Worm (Caenorhabditis elegans) whole organism, L1 larva: Measurements from ENCODE around the gene C55B6.7.

Experiments used
- C16A3.4 ChIP-seq: fragments of 150-350 bp; optimal IDR thresholded peaks from 2 replicates; lab custom pipeline; 2014; ENCODE audit warnings: missing biosample characterization, missing genetic modification characterization
- C34B4.2 ChIP-seq: sonication (generic microtip); optimal IDR thresholded peaks from 2 replicates; lab custom pipeline; 2017; ENCODE audit warnings: mild to moderate bottlenecking, missing genetic modification characterization, missing compliant biosample characterization
- alr-1 ChIP-seq: fragments of 200-800 bp; sonication (Bioruptor generic); optimal IDR thresholded peaks from 2 replicates; lab custom pipeline; 2018; ENCODE audit warnings: borderline replicate concordance, mild to moderate bottlenecking, missing genetic modification characterization, missing compliant biosample characterization
- aly-2 ChIP-seq: fragments of 150-350 bp; optimal IDR thresholded peaks from 2 replicates; lab custom pipeline; 2014; ENCODE audit warnings: missing biosample characterization, missing genetic modification characterization
- blmp-1 ChIP-seq: fragments of 150-350 bp; optimal IDR thresholded peaks from 2 replicates; lab custom pipeline; 2014; ENCODE audit warnings: missing biosample characterization, missing genetic modification characterization
- ceh-63 ChIP-seq: fragments of 200-800 bp; sonication (Bioruptor generic); optimal IDR thresholded peaks from 2 replicates; lab custom pipeline; 2018; ENCODE audit warnings: mild to moderate bottlenecking, missing genetic modification characterization, missing compliant biosample characterization
- ceh-8 ChIP-seq: fragments of 200-800 bp; sonication (Bioruptor generic); optimal IDR thresholded peaks from 2 replicates; lab custom pipeline; 2018; ENCODE audit warnings: mild to moderate bottlenecking, missing genetic modification characterization, moderate library complexity, missing compliant biosample characterization
- ceh-88 ChIP-seq: fragments of 200-800 bp; sonication (Bioruptor generic); IDR thresholded peaks from 2 replicates; pipeline ENCODE4 v1.3.6; 2022; ENCODE audit warnings: missing genetic modification characterization, missing compliant biosample characterization
- dpl-1 ChIP-seq, 3 experiments: fragments of 150-350 bp in 2 of 3; sonication (generic microtip) in 1 of 3; optimal IDR thresholded peaks; 2 replicates each; lab custom pipeline; 2014 to 2017; ENCODE audit warnings: missing biosample characterization in 3 of 3, missing genetic modification characterization in 3 of 3, missing genetic modification reagents in 3 of 3
- dsc-1 ChIP-seq: sonication (generic microtip); optimal IDR thresholded peaks from 2 replicates; lab custom pipeline; 2016; ENCODE audit warnings: mild to moderate bottlenecking, missing genetic modification characterization, missing compliant biosample characterization
- efl-1 ChIP-seq, 4 experiments: fragments of 150-350 bp; optimal IDR thresholded peaks in 3 of 4; peaks in 1 of 4; 1 replicate in 1 of 4; 2 replicates in 3 of 4; lab custom pipeline; 2014; ENCODE audit warnings: missing biosample characterization in 2 of 4, missing genetic modification characterization in 2 of 4, missing genetic modification reagents in 2 of 4
- efl-3 ChIP-seq: fragments of 200-800 bp; sonication (Bioruptor generic); optimal IDR thresholded peaks from 2 replicates; lab custom pipeline; 2018; ENCODE audit warnings: mild to moderate bottlenecking, missing genetic modification characterization, missing compliant biosample characterization
- egl-27 ChIP-seq, 2 experiments: fragments of 150-350 bp in 1 of 2; sonication (generic microtip); optimal IDR thresholded peaks; 3 replicates each; lab custom pipeline; 2017 to 2018; ENCODE audit warnings: missing biosample characterization in 2 of 2, missing genetic modification characterization in 2 of 2, missing genetic modification reagents in 2 of 2
- elt-3 ChIP-seq, 6 experiments: fragments of 150-350 bp in 1 of 6; sonication (generic microtip); optimal IDR thresholded peaks; 2 replicates each; lab custom pipeline; 2017 to 2018; ENCODE audit warnings: missing biosample characterization in 6 of 6, missing genetic modification characterization in 6 of 6, inconsistent platforms in 1 of 6
- ets-5 ChIP-seq: fragments of 200-800 bp; sonication (Bioruptor generic); IDR thresholded peaks from 2 replicates; pipeline ENCODE4 v1.3.6; 2022; ENCODE audit warnings: missing genetic modification characterization, missing compliant biosample characterization
- fkh-10 ChIP-seq: sonication (generic microtip); optimal IDR thresholded peaks from 2 replicates; lab custom pipeline; 2017; ENCODE audit warnings: missing biosample characterization, missing genetic modification reagents, missing genetic modification characterization
- fkh-4 ChIP-seq: sonication (generic microtip); optimal IDR thresholded peaks from 2 replicates; lab custom pipeline; 2016; ENCODE audit warnings: missing compliant biosample characterization, missing genetic modification characterization, borderline replicate concordance
- fos-1 ChIP-seq: fragments of 150-350 bp; optimal IDR thresholded peaks from 2 replicates; lab custom pipeline; 2014; ENCODE audit warnings: missing biosample characterization, missing genetic modification characterization
- grh-1 ChIP-seq: fragments of 200-800 bp; sonication (Bioruptor generic); IDR thresholded peaks from 2 replicates; pipeline ENCODE4 v1.3.6; 2022; ENCODE audit warnings: missing genetic modification reagents, missing genetic modification characterization, missing compliant biosample characterization
- hlh-17 ChIP-seq: fragments of 200-800 bp; sonication (Bioruptor generic); optimal IDR thresholded peaks from 2 replicates; lab custom pipeline; 2018; ENCODE audit warnings: missing genetic modification characterization, mild to moderate bottlenecking, missing compliant biosample characterization, moderate library complexity, borderline replicate concordance
- hlh-4 ChIP-seq: sonication (generic microtip); optimal IDR thresholded peaks from 2 replicates; lab custom pipeline; 2016; ENCODE audit warnings: mild to moderate bottlenecking, missing genetic modification characterization, missing compliant biosample characterization
- hpl-2 ChIP-seq: fragments of 150-350 bp; optimal IDR thresholded peaks from 2 replicates; lab custom pipeline; 2014; ENCODE audit warnings: missing biosample characterization, missing genetic modification reagents, missing genetic modification characterization
- jun-1 ChIP-seq: fragments of 150-350 bp; optimal IDR thresholded peaks from 2 replicates; lab custom pipeline; 2014; ENCODE audit warnings: missing biosample characterization, missing genetic modification reagents, missing genetic modification characterization
- lin-14 ChIP-seq: fragments of 200-800 bp; sonication (Bioruptor generic); optimal IDR thresholded peaks from 2 replicates; lab custom pipeline; 2018; ENCODE audit warnings: mild to moderate bottlenecking, missing genetic modification characterization, moderate library complexity, missing compliant biosample characterization
- lin-35 ChIP-seq, 2 experiments: fragments of 150-350 bp; optimal IDR thresholded peaks; 2 replicates each; lab custom pipeline; 2014; ENCODE audit warnings: missing biosample characterization in 2 of 2, missing genetic modification characterization in 2 of 2, missing genetic modification reagents in 2 of 2
- lir-3 ChIP-seq: sonication (generic microtip); optimal IDR thresholded peaks from 2 replicates; lab custom pipeline; 2016; ENCODE audit warnings: mild to moderate bottlenecking, missing genetic modification characterization, moderate library complexity, missing compliant biosample characterization; ENCODE audit not compliant: poor library complexity
- lsy-2 ChIP-seq, 2 experiments: fragments of 150-350 bp; optimal IDR thresholded peaks; 2 replicates each; lab custom pipeline; 2014; ENCODE audit warnings: missing biosample characterization in 2 of 2, missing genetic modification characterization in 2 of 2
- mdl-1 ChIP-seq, 2 experiments: fragments of 150-350 bp; optimal IDR thresholded peaks; 2 replicates each; lab custom pipeline; 2014 to 2017; ENCODE audit warnings: missing biosample characterization in 2 of 2, missing genetic modification characterization in 2 of 2, inconsistent platforms in 1 of 2
- mef-2 ChIP-seq: fragments of 150-350 bp; optimal IDR thresholded peaks from 2 replicates; lab custom pipeline; 2014; ENCODE audit warnings: missing biosample characterization, missing genetic modification characterization
- nhr-12 ChIP-seq: sonication (generic microtip); optimal IDR thresholded peaks from 2 replicates; lab custom pipeline; 2017; ENCODE audit warnings: missing biosample characterization, missing genetic modification characterization
- nhr-20 ChIP-seq: sonication (generic microtip); optimal IDR thresholded peaks from 2 replicates; lab custom pipeline; 2016; ENCODE audit warnings: mild to moderate bottlenecking, missing genetic modification characterization, missing compliant biosample characterization
- nhr-237 ChIP-seq: fragments of 150-350 bp; optimal IDR thresholded peaks from 2 replicates; lab custom pipeline; 2014; ENCODE audit warnings: missing biosample characterization, missing genetic modification characterization
- nhr-28 ChIP-seq: fragments of 150-350 bp; optimal IDR thresholded peaks from 2 replicates; lab custom pipeline; 2014; ENCODE audit warnings: missing biosample characterization, missing genetic modification characterization
- nhr-71 ChIP-seq: sonication (generic microtip); optimal IDR thresholded peaks from 2 replicates; lab custom pipeline; 2016; ENCODE audit warnings: mild to moderate bottlenecking, missing genetic modification characterization, moderate library complexity, missing compliant biosample characterization
- nhr-76 ChIP-seq: sonication (generic microtip); optimal IDR thresholded peaks from 2 replicates; lab custom pipeline; 2017; ENCODE audit warnings: missing biosample characterization, missing genetic modification characterization
- nhr-84 ChIP-seq: sonication (generic microtip); optimal IDR thresholded peaks from 2 replicates; lab custom pipeline; 2017; ENCODE audit warnings: missing biosample characterization, missing genetic modification characterization
- nhr-85 ChIP-seq: sonication (generic microtip); peaks from one replicate; lab custom pipeline; 2016; ENCODE audit warnings: missing genetic modification characterization, inconsistent platforms, missing compliant biosample characterization
- pqm-1 ChIP-seq: sonication (generic microtip); optimal IDR thresholded peaks from 3 replicates; lab custom pipeline; 2017; ENCODE audit warnings: missing biosample characterization, missing genetic modification characterization
- rnt-1 ChIP-seq: sonication (generic microtip); optimal IDR thresholded peaks from 2 replicates; lab custom pipeline; 2016; ENCODE audit warnings: mild to moderate bottlenecking, missing genetic modification characterization, moderate library complexity, missing compliant biosample characterization
- skn-1 ChIP-seq: fragments of 150-350 bp; optimal IDR thresholded peaks from 2 replicates; lab custom pipeline; 2014; ENCODE audit warnings: missing biosample characterization, missing genetic modification characterization
- snu-23 ChIP-seq: sonication (generic microtip); optimal IDR thresholded peaks from 2 replicates; lab custom pipeline; 2016; ENCODE audit warnings: missing genetic modification characterization, missing compliant biosample characterization
- sptf-1 ChIP-seq: fragments of 150-350 bp; optimal IDR thresholded peaks from 2 replicates; lab custom pipeline; 2014; ENCODE audit warnings: missing biosample characterization, missing genetic modification characterization
- swsn-7 ChIP-seq: sonication (generic microtip); optimal IDR thresholded peaks from 2 replicates; lab custom pipeline; 2016; ENCODE audit warnings: missing genetic modification characterization, missing compliant biosample characterization
- tbx-2 ChIP-seq: sonication (generic microtip); optimal IDR thresholded peaks from 2 replicates; lab custom pipeline; 2016; ENCODE audit warnings: missing genetic modification characterization, missing compliant biosample characterization
- unc-130 ChIP-seq: fragments of 150-350 bp; optimal IDR thresholded peaks from 2 replicates; lab custom pipeline; 2017; ENCODE audit warnings: missing biosample characterization, missing genetic modification characterization, inconsistent platforms
- unc-62 ChIP-seq: fragments of 150-350 bp; optimal IDR thresholded peaks from 2 replicates; lab custom pipeline; 2014; ENCODE audit warnings: missing biosample characterization, missing genetic modification reagents, missing genetic modification characterization
- unc-98 ChIP-seq: fragments of 200-800 bp; sonication (Bioruptor generic); IDR thresholded peaks from 2 replicates; pipeline ENCODE4 v1.3.6; 2022; ENCODE audit warnings: missing genetic modification characterization, missing compliant biosample characterization
- zip-4 ChIP-seq: fragments of 200-800 bp; sonication (Bioruptor generic); optimal IDR thresholded peaks from 2 replicates; lab custom pipeline; 2018; ENCODE audit warnings: mild to moderate bottlenecking, missing genetic modification characterization, moderate library complexity, missing compliant biosample characterization

The C55B6.7 gene

ce11 chrX:7230321-7230720, 38.5 kb upstream of the C55B6.7 start (continued):
- no peak for TF ChIP-seq lin-35 (GFP tag; optimal IDR thresholded peaks at IDR 0.05; lab: Kevin White, UChicago)
- TF ChIP-seq unc-98 (GFP tag; lab: Robert Waterston, UW): no peak
- no peak for TF ChIP-seq fkh-10 (GFP tag; lab: Kevin White, UChicago)
- no peak for TF ChIP-seq efl-3 (GFP tag; lab: Kevin White, UChicago)
- no peak for TF ChIP-seq swsn-7
- no peak for TF ChIP-seq nhr-12 (tag; lab: Kevin White, UChicago)
- no peak for TF ChIP-seq nhr-84 (tag; lab: Kevin White, UChicago)
- TF ChIP-seq nhr-85 (tag; lab: Kevin White, UChicago): peak; percentile 77
- TF ChIP-seq fos-1 (tag; lab: Kevin White, UChicago): peak; percentile 12
- peak in 1 of 2 experiments; percentile 11 for TF ChIP-seq efl-1 (optimal IDR thresholded peaks at IDR 0.05; lab: Kevin White, UChicago)
- TF ChIP-seq efl-1 (GFP tag; optimal IDR thresholded peaks at IDR 0.05 in 1 of 2; lab: Kevin White, UChicago): no peak
- TF ChIP-seq sptf-1 (tag; lab: Kevin White, UChicago): no peak
- no peak for TF ChIP-seq ceh-8 (GFP tag; lab: Kevin White, UChicago)
- no peak for TF ChIP-seq mdl-1 (tag; optimal IDR thresholded peaks at IDR 0.05; lab: Kevin White, UChicago)
- no peak for TF ChIP-seq fkh-4
- TF ChIP-seq zip-4 (GFP tag; lab: Kevin White, UChicago): no peak
- no peak for TF ChIP-seq jun-1
- TF ChIP-seq C16A3.4 (tag; lab: Kevin White, UChicago): no peak
- TF ChIP-seq elt-3 (tag; optimal IDR thresholded peaks at IDR 0.05; lab: Kevin White, UChicago): peak in 1 of 6 experiments; percentile 10
- no peak for TF ChIP-seq lir-3
- no peak for TF ChIP-seq grh-1 (GFP tag; lab: Robert Waterston, UW)
- TF ChIP-seq hlh-4 (tag; lab: Kevin White, UChicago): no peak
- peak; percentile 27 for TF ChIP-seq nhr-20 (tag; lab: Kevin White, UChicago)
- TF ChIP-seq mef-2 (tag; lab: Kevin White, UChicago): no peak
- TF ChIP-seq ceh-88: no peak
- no peak for TF ChIP-seq C34B4.2
- TF ChIP-seq pqm-1 (tag; lab: Kevin White, UChicago): no peak
- TF ChIP-seq rnt-1 (tag; lab: Kevin White, UChicago): peak; percentile 47
- TF ChIP-seq snu-23 (GFP tag; lab: Kevin White, UChicago): peak; percentile 51
- TF ChIP-seq blmp-1: peak; percentile 49
- TF ChIP-seq dsc-1 (tag; lab: Kevin White, UChicago): peak; percentile 10
- TF ChIP-seq unc-62: no peak
- peak; percentile 35 for TF ChIP-seq nhr-71
- no peak for TF ChIP-seq ceh-63 (GFP tag; lab: Kevin White, UChicago)
- TF ChIP-seq alr-1 (tag; lab: Kevin White, UChicago): no peak
- no peak for TF ChIP-seq nhr-28
- no peak for TF ChIP-seq unc-130
- TF ChIP-seq skn-1 (tag; lab: Kevin White, UChicago): no peak
- no peak for TF ChIP-seq nhr-76 (tag; lab: Kevin White, UChicago)
- peak; percentile 84 for TF ChIP-seq aly-2 (tag; lab: Kevin White, UChicago)
- TF ChIP-seq tbx-2: no peak
- TF ChIP-seq, all 84 proteins: peak for 18

DNA sequence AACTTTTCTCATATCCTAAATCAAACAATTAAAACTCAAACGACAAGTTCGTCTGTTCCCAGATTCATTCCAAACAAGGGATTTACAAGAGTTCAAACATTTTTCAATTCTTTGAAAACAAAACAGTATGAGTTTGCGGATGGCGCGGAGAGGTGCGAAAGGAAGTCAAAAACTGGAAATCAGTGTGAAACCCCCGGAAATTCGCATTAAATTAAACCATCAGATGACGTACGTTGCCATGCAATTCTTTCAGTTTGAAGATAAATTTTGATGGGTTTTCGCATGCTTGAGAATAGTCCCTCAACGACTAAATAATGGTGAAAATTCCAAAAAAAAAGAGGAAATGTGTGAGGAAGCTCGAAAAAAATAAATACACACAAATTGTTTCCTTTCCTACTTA, 37.6 kb upstream of the C55B6.7 start:
- no peak for TF ChIP-seq lir-3
- TF ChIP-seq lsy-2 (tag; optimal IDR thresholded peaks at IDR 0.05; lab: Kevin White, UChicago): no peak
- no peak for TF ChIP-seq lin-14 (GFP tag; lab: Kevin White, UChicago)
- TF ChIP-seq pqm-1 (tag; lab: Kevin White, UChicago): no peak
- TF ChIP-seq ets-5: no peak
- no peak for TF ChIP-seq dpl-1 (GFP tag; optimal IDR thresholded peaks at IDR 0.05; lab: Kevin White, UChicago)
- no peak for TF ChIP-seq hlh-17 (GFP tag; lab: Kevin White, UChicago)
- TF ChIP-seq skn-1 (tag; lab: Kevin White, UChicago): no peak
- TF ChIP-seq nhr-237 (tag; lab: Kevin White, UChicago): no peak
- no peak for TF ChIP-seq efl-1 (optimal IDR thresholded peaks at IDR 0.05; lab: Kevin White, UChicago)
- TF ChIP-seq efl-1 (GFP tag; optimal IDR thresholded peaks at IDR 0.05 in 1 of 2; lab: Kevin White, UChicago): no peak
- no peak for TF ChIP-seq dsc-1 (tag; lab: Kevin White, UChicago)
- no peak for TF ChIP-seq tbx-2
- no peak for TF ChIP-seq jun-1
- no peak for TF ChIP-seq egl-27 (tag; optimal IDR thresholded peaks at IDR 0.05; lab: Kevin White, UChicago)
- TF ChIP-seq nhr-12 (tag; lab: Kevin White, UChicago): no peak
- TF ChIP-seq hpl-2 (GFP tag; lab: Kevin White, UChicago): no peak
- no peak for TF ChIP-seq sptf-1 (tag; lab: Kevin White, UChicago)
